Worm (Caenorhabditis elegans) whole organism, young adult: ENCODE measurements around the gene R148.8.

ENCODE experiments used
- B0035.1 ChIP-seq: sonication (generic microtip); optimal IDR thresholded peaks from 2 replicates; lab custom pipeline; 2016; ENCODE audit warnings: missing genetic modification characterization, mild to moderate bottlenecking, missing compliant biosample characterization, missing genotype, missing genetic modification reagents
- C17E4.6 ChIP-seq: fragments of 200-800 bp; sonication (Bioruptor generic); IDR thresholded peaks from 2 replicates; pipeline ENCODE4 v1.3.6; 2022; ENCODE audit warnings: missing genetic modification reagents, missing genetic modification characterization, missing compliant biosample characterization
- F23B12.7 ChIP-seq: sonication (generic microtip); optimal IDR thresholded peaks from 2 replicates; lab custom pipeline; 2017; ENCODE audit warnings: missing genetic modification characterization, mild to moderate bottlenecking, missing compliant biosample characterization, antibody characterized with exemption, moderate library complexity; ENCODE audit not compliant: insufficient read depth
- F33H1.4 ChIP-seq: fragments of 200-800 bp; sonication (Bioruptor generic); IDR thresholded peaks from 2 replicates; pipeline ENCODE4 v1.3.6; 2022; ENCODE audit warnings: missing genetic modification reagents, missing genetic modification characterization, missing compliant biosample characterization
- F39B2.1 ChIP-seq: fragments of 200-800 bp; sonication (Bioruptor generic); IDR thresholded peaks from 2 replicates; pipeline ENCODE4 v1.3.6; 2022; ENCODE audit warnings: missing genetic modification reagents, missing genetic modification characterization, missing compliant biosample characterization
- F49E8.2 ChIP-seq: sonication (generic microtip); optimal IDR thresholded peaks from 3 replicates; lab custom pipeline; 2017; ENCODE audit warnings: missing genetic modification characterization, mild to moderate bottlenecking, missing compliant biosample characterization, antibody characterized with exemption, moderate library complexity; ENCODE audit not compliant: insufficient read depth
- K12H6.12 ChIP-seq: fragments of 200-800 bp; sonication (Bioruptor generic); optimal IDR thresholded peaks from 2 replicates; lab custom pipeline; 2018; ENCODE audit warnings: mild to moderate bottlenecking, missing genetic modification characterization, missing compliant biosample characterization
- T07F8.4 ChIP-seq: sonication (generic microtip); optimal IDR thresholded peaks from 2 replicates; lab custom pipeline; 2016; ENCODE audit warnings: mild to moderate bottlenecking, missing genetic modification characterization, moderate library complexity, missing compliant biosample characterization
- T26A5.8 ChIP-seq: sonication (generic microtip); optimal IDR thresholded peaks from 2 replicates; lab custom pipeline; 2016; ENCODE audit warnings: missing genetic modification characterization, missing compliant biosample characterization
- Y53G8AR.9 ChIP-seq: fragments of 200-800 bp; sonication (Bioruptor generic); conservative IDR thresholded peaks from 2 replicates; pipeline ENCODE4 v1.3.6; 2022; ENCODE audit warnings: missing genetic modification reagents, missing genetic modification characterization, missing compliant biosample characterization
- Y56A3A.18 ChIP-seq: fragments of 200-800 bp; sonication (Bioruptor generic); IDR thresholded peaks from 2 replicates; pipeline ENCODE4 v1.3.6; 2022; ENCODE audit warnings: missing genetic modification reagents, missing genetic modification characterization, missing compliant biosample characterization
- Y95B8A.8 ChIP-seq: fragments of 200-800 bp; sonication (Bioruptor generic); IDR thresholded peaks from 2 replicates; pipeline ENCODE4 v1.3.6; 2022; ENCODE audit warnings: missing genetic modification reagents, missing genetic modification characterization, missing compliant biosample characterization
- ZK185.1 ChIP-seq: sonication (generic microtip); optimal IDR thresholded peaks from 2 replicates; lab custom pipeline; 2016; ENCODE audit warnings: mild to moderate bottlenecking, missing genetic modification characterization, missing compliant biosample characterization; ENCODE audit not compliant: poor library complexity, severe bottlenecking
- ama-1 ChIP-seq, 3 experiments: fragments of 150-350 bp in 1 of 3; sonication (generic microtip) in 2 of 3; optimal IDR thresholded peaks; 2 replicates each; lab custom pipeline; 2014 to 2018; ENCODE audit warnings: missing biosample characterization in 2 of 3, missing genetic modification characterization in 2 of 3, missing genetic modification reagents in 2 of 3
- aptf-2 ChIP-seq: fragments of 200-800 bp; sonication (Bioruptor generic); conservative IDR thresholded peaks from 2 replicates; pipeline ENCODE4 v1.3.6; 2022; ENCODE audit warnings: missing genetic modification reagents, missing genetic modification characterization, missing compliant biosample characterization
- atf-7 ChIP-seq: sonication (generic microtip); optimal IDR thresholded peaks from 2 replicates; lab custom pipeline; 2017; ENCODE audit warnings: mild to moderate bottlenecking, missing genetic modification characterization, missing compliant biosample characterization
- bed-1 ChIP-seq: fragments of 200-800 bp; sonication (Bioruptor generic); IDR thresholded peaks from 2 replicates; pipeline ENCODE4 v1.3.6; 2022; ENCODE audit warnings: missing genetic modification reagents, missing genetic modification characterization, missing compliant biosample characterization
- bed-2 ChIP-seq: fragments of 200-800 bp; sonication (Bioruptor generic); IDR thresholded peaks from 2 replicates; pipeline ENCODE4 v1.3.6; 2022; ENCODE audit warnings: missing genetic modification reagents, missing genetic modification characterization, missing compliant biosample characterization
- ceh-27 ChIP-seq: fragments of 200-800 bp; sonication (Bioruptor generic); optimal IDR thresholded peaks from 2 replicates; lab custom pipeline; 2018; ENCODE audit warnings: mild to moderate bottlenecking, missing genetic modification characterization, moderate library complexity, missing compliant biosample characterization
- ceh-40 ChIP-seq: fragments of 200-800 bp; sonication (Bioruptor generic); IDR thresholded peaks from 2 replicates; pipeline ENCODE4 v1.3.6; 2022; ENCODE audit warnings: missing genetic modification characterization, missing compliant biosample characterization
- ceh-79 ChIP-seq: sonication (generic microtip); optimal IDR thresholded peaks from 2 replicates; lab custom pipeline; 2017; ENCODE audit warnings: mild to moderate bottlenecking, missing genetic modification characterization, missing compliant biosample characterization
- dpff-1 ChIP-seq: sonication (generic microtip); optimal IDR thresholded peaks from 2 replicates; lab custom pipeline; 2017; ENCODE audit warnings: mild to moderate bottlenecking, missing genetic modification characterization, missing compliant biosample characterization
- efl-1 ChIP-seq: fragments of 150-350 bp; optimal IDR thresholded peaks from 2 replicates; lab custom pipeline; 2014; ENCODE audit warnings: missing biosample characterization, missing genetic modification reagents, missing genetic modification characterization
- egl-18 ChIP-seq: fragments of 200-800 bp; sonication (Bioruptor generic); IDR thresholded peaks from 2 replicates; pipeline ENCODE4 v1.3.6; 2022; ENCODE audit warnings: missing genetic modification reagents, missing genetic modification characterization, missing compliant biosample characterization
- ets-4 ChIP-seq: fragments of 200-800 bp; sonication (Bioruptor generic); optimal IDR thresholded peaks from 2 replicates; lab custom pipeline; 2018; ENCODE audit warnings: mild to moderate bottlenecking, missing genetic modification characterization, missing compliant biosample characterization
- gei-17 ChIP-seq: fragments of 200-800 bp; sonication (Bioruptor generic); optimal IDR thresholded peaks from 2 replicates; lab custom pipeline; 2018; ENCODE audit warnings: mild to moderate bottlenecking, missing genetic modification characterization, missing compliant biosample characterization
- hrde-1 ChIP-seq: sonication (generic microtip); optimal IDR thresholded peaks from 2 replicates; lab custom pipeline; 2016; ENCODE audit warnings: missing genetic modification characterization, mild to moderate bottlenecking, missing compliant biosample characterization, moderate library complexity, missing genotype, missing genetic modification reagents, borderline replicate concordance
- lag-1 ChIP-seq: fragments of 200-800 bp; sonication (Bioruptor generic); IDR thresholded peaks from 2 replicates; pipeline ENCODE4 v1.3.6; 2022; ENCODE audit warnings: missing genetic modification reagents, missing genetic modification characterization, missing compliant biosample characterization
- lin-26 ChIP-seq: fragments of 200-800 bp; sonication (Bioruptor generic); IDR thresholded peaks from 2 replicates; pipeline ENCODE4 v1.3.6; 2022; ENCODE audit warnings: missing genetic modification reagents, missing genetic modification characterization, missing compliant biosample characterization
- lin-54 ChIP-seq: fragments of 200-800 bp; sonication (Bioruptor generic); optimal IDR thresholded peaks from 2 replicates; lab custom pipeline; 2018; ENCODE audit warnings: mild to moderate bottlenecking, missing genetic modification characterization, missing compliant biosample characterization
- nfya-2 ChIP-seq: fragments of 200-800 bp; sonication (Bioruptor generic); IDR thresholded peaks from 2 replicates; pipeline ENCODE4 v1.3.6; 2022; ENCODE audit warnings: missing genetic modification reagents, missing genetic modification characterization, missing compliant biosample characterization
- nhr-80 ChIP-seq: sonication (generic microtip); optimal IDR thresholded peaks from 2 replicates; lab custom pipeline; 2016; ENCODE audit warnings: missing genetic modification characterization, missing compliant biosample characterization
- nhr-90 ChIP-seq: sonication (generic microtip); optimal IDR thresholded peaks from 2 replicates; lab custom pipeline; 2016; ENCODE audit warnings: missing genotype, mild to moderate bottlenecking, missing genetic modification characterization, missing compliant biosample characterization
- pha-4 ChIP-seq: fragments of 150-350 bp; sonication (generic microtip); optimal IDR thresholded peaks from 2 replicates; lab custom pipeline; 2014; ENCODE audit warnings: missing biosample characterization, missing genetic modification reagents, missing genetic modification characterization
- rcor-1 ChIP-seq: fragments of 200-800 bp; sonication (Bioruptor generic); IDR thresholded peaks from 2 replicates; pipeline ENCODE4 v1.3.6; 2022; ENCODE audit warnings: missing genetic modification reagents, missing genetic modification characterization, missing compliant biosample characterization
- snpc-4 ChIP-seq, 5 experiments: fragments of 150-350 bp in 1 of 5; sonication (generic microtip) in 4 of 5; optimal IDR thresholded peaks; 2 replicates each; lab custom pipeline; 2014 to 2018; ENCODE audit warnings: missing genetic modification characterization in 5 of 5, missing biosample characterization in 3 of 5, antibody characterized with exemption in 2 of 5, mild to moderate bottlenecking in 2 of 5, missing compliant biosample characterization in 2 of 5, missing genotype in 2 of 5, moderate library complexity in 2 of 5, missing genetic modification reagents in 1 of 5
- zfh-2 ChIP-seq: fragments of 200-800 bp; sonication (Bioruptor generic); conservative IDR thresholded peaks from 2 replicates; pipeline ENCODE4 v1.3.6; 2022; ENCODE audit warnings: missing genetic modification reagents, missing genetic modification characterization, missing compliant biosample characterization
- ztf-25 ChIP-seq: fragments of 200-800 bp; sonication (Bioruptor generic); IDR thresholded peaks from 2 replicates; pipeline ENCODE4 v1.3.6; 2022; ENCODE audit warnings: missing genetic modification reagents, missing genetic modification characterization, missing compliant biosample characterization
- ztf-26 ChIP-seq: sonication (generic microtip); optimal IDR thresholded peaks from 2 replicates; lab custom pipeline; 2017; ENCODE audit warnings: missing genetic modification characterization, missing compliant biosample characterization
- ztf-28 ChIP-seq: fragments of 200-800 bp; sonication (Bioruptor generic); IDR thresholded peaks from 2 replicates; pipeline ENCODE4 v1.3.6; 2022; ENCODE audit warnings: missing genetic modification reagents, missing genetic modification characterization, missing compliant biosample characterization
- ztf-3 ChIP-seq: fragments of 200-800 bp; sonication (Bioruptor generic); optimal IDR thresholded peaks from 2 replicates; lab custom pipeline; 2018; ENCODE audit warnings: mild to moderate bottlenecking, missing genetic modification characterization, missing compliant biosample characterization

The R148.8 gene

ce11 chrIII:3191195-3191594 lies at the start of gene R148.8:
Gene R148.8 (plus strand): TSS chrIII:3191495.
- TF ChIP-seq ztf-26 (tag; lab: Kevin White, UChicago), result no peak
- no peak for TF ChIP-seq dpff-1 (tag; lab: Kevin White, UChicago)
- TF ChIP-seq ztf-3 (GFP tag; lab: Kevin White, UChicago), result no peak
- TF ChIP-seq B0035.1 (tag; lab: Kevin White, UChicago), result no peak
- TF ChIP-seq C17E4.6 (GFP tag; lab: Robert Waterston, UW), result no peak
- no peak for TF ChIP-seq K12H6.12 (tag; lab: Kevin White, UChicago)
- TF ChIP-seq aptf-2 (GFP tag; lab: Robert Waterston, UW), result no peak
- no peak for TF ChIP-seq lin-26

- TF ChIP-seq pha-4, result no peak
- TF ChIP-seq Y56A3A.18, result no peak
- TF ChIP-seq ama-1 (optimal IDR thresholded peaks at IDR 0.05; lab: Kevin White, UChicago), result no peak
- no peak for TF ChIP-seq ama-1 (GFP tag; optimal IDR thresholded peaks at IDR 0.05; lab: Kevin White, UChicago)
- TF ChIP-seq aptf-2 (GFP tag; lab: Robert Waterston, UW), result no peak
- TF ChIP-seq ets-4, result no peak
- no peak for TF ChIP-seq dpff-1 (tag; lab: Kevin White, UChicago)
- no peak for TF ChIP-seq ceh-79
- no peak for TF ChIP-seq lin-54 (GFP tag; lab: Kevin White, UChicago)
- no peak for TF ChIP-seq Y95B8A.8 (GFP tag; lab: Robert Waterston, UW)
- TF ChIP-seq snpc-4 (GFP tag; optimal IDR thresholded peaks at IDR 0.05; lab: Kevin White, UChicago), result no peak
- TF ChIP-seq snpc-4 (tag; optimal IDR thresholded peaks at IDR 0.05; lab: Kevin White, UChicago), result no peak
- TF ChIP-seq gei-17 (GFP tag; lab: Kevin White, UChicago), result no peak
- TF ChIP-seq nhr-80 (tag; lab: Kevin White, UChicago), result no peak
- no peak for TF ChIP-seq ceh-40 (GFP tag; lab: Robert Waterston, UW)
- TF ChIP-seq T07F8.4, result no peak
- no peak for TF ChIP-seq lag-1 (GFP tag; lab: Robert Waterston, UW)
- TF ChIP-seq ztf-25 (GFP tag; lab: Robert Waterston, UW), result no peak
- no peak for TF ChIP-seq nhr-90
- no peak for TF ChIP-seq egl-18 (GFP tag; lab: Robert Waterston, UW)
- no peak for TF ChIP-seq atf-7 (tag; lab: Kevin White, UChicago)
- no peak for TF ChIP-seq ztf-28
These were observed 49.2 kb upstream of the R148.8 start for ce11 chrIII:3142078-3142477.

ce11 chrIII:3143657-3144056 lies 47.6 kb upstream of the R148.8 start, which contains the start of gene C44B11.4:
Gene C44B11.4 (minus strand): TSS chrIII:3143757.
- TF ChIP-seq F33H1.4 (GFP tag; lab: Robert Waterston, UW), result no peak
- TF ChIP-seq F39B2.1, result no peak
- TF ChIP-seq hrde-1 (tag; lab: Kevin White, UChicago), result no peak
- TF ChIP-seq zfh-2 (GFP tag; lab: Robert Waterston, UW), result no peak
- TF ChIP-seq bed-1 (GFP tag; lab: Robert Waterston, UW), result no peak
- no peak for TF ChIP-seq ztf-3 (GFP tag; lab: Kevin White, UChicago)
- TF ChIP-seq lin-26, result no peak
- no peak for TF ChIP-seq efl-1 (GFP tag; lab: Kevin White, UChicago)
- TF ChIP-seq T26A5.8 (tag; lab: Kevin White, UChicago), result no peak
- TF ChIP-seq ama-1 (optimal IDR thresholded peaks at IDR 0.05; lab: Kevin White, UChicago), result no peak
- TF ChIP-seq ama-1 (GFP tag; optimal IDR thresholded peaks at IDR 0.05; lab: Kevin White, UChicago), result no peak
- TF ChIP-seq rcor-1 (GFP tag; lab: Robert Waterston, UW), result no peak
- TF ChIP-seq F23B12.7 (tag; lab: Kevin White, UChicago), result no peak
- no peak for TF ChIP-seq ceh-27 (GFP tag; lab: Kevin White, UChicago)
- no peak for TF ChIP-seq ZK185.1 (tag; lab: Kevin White, UChicago)
- TF ChIP-seq Y53G8AR.9 (GFP tag; lab: Robert Waterston, UW), result no peak
- TF ChIP-seq lin-54 (GFP tag; lab: Kevin White, UChicago), result no peak
- TF ChIP-seq gei-17 (GFP tag; lab: Kevin White, UChicago), result no peak
- TF ChIP-seq nfya-2 (GFP tag; lab: Robert Waterston, UW), result no peak
- no peak for TF ChIP-seq F49E8.2 (tag; lab: Kevin White, UChicago)
- no peak for TF ChIP-seq bed-2 (GFP tag; lab: Robert Waterston, UW)
- TF ChIP-seq, all 124 proteins: peak for 0
